Fruit fly (Drosophila melanogaster): ENCODE data around the gene Gr93c.

DNA sequence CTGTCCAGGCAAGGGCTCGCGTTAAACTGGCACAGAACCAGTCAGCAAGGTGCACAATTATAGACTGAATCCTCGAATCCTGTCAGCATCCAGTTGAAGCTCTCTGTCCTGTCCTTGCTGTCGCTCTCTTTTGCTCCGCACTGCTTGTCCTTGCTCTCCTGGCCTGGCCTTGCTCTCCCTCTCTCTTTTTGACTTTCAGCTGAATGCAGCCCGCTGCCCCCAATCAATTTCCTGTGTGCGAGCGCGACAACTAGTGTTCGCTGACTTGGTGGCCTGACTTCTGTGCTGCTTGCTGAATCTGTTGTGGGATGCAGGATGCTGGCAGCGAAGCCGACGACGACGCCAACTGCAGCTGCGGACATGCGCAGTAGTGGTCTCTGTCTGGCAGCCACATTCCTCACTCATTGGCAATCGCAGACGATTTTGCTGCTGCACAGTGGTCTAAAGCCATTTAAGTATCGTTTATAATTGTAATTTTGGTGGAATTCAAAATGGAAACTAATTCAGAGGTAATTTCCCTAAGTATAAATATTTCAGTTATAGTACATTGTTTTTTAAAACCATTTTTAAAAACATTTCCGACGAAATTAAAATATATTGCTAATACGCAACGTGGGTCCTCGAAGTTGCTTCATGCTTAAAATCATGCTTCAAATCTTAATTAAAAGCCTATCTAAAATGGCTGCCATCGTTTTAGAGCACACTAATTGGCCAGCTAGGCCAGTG lies 36.3 kb downstream of the Gr93c start:
- no peak for TF ChIP-seq CG7928 (GFP tag; optimal IDR thresholded peaks at IDR 0.05)
- no peak for TF ChIP-seq CG10209 (GFP tag; optimal IDR thresholded peaks at IDR 0.05)
- no peak for TF ChIP-seq CG15269 (tag; optimal IDR thresholded peaks at IDR 0.05)
- no peak for TF ChIP-seq CG8359 (GFP tag; optimal IDR thresholded peaks at IDR 0.05; ENCODE audit: borderline replicate concordance)
- no peak for TF ChIP-seq CG6765 (GFP tag; optimal IDR thresholded peaks at IDR 0.05)
- no peak for TF ChIP-seq CG9876 (GFP tag; optimal IDR thresholded peaks at IDR 0.05)
- no peak for TF ChIP-seq br (optimal IDR thresholded peaks at IDR 0.05)
- no peak for TF ChIP-seq vvl (GFP tag; IDR thresholded peaks at IDR 0.05)
- TF ChIP-seq sqz (GFP tag; optimal IDR thresholded peaks at IDR 0.05) = no peak
- no peak for TF ChIP-seq insv (GFP tag; optimal IDR thresholded peaks at IDR 0.05)
- no peak for TF ChIP-seq CG11695 (GFP tag; IDR thresholded peaks at IDR 0.05)
- no peak for TF ChIP-seq slbo (GFP tag; IDR thresholded peaks at IDR 0.05)
- TF ChIP-seq Hand (GFP tag; optimal IDR thresholded peaks at IDR 0.05) = peak; percentile 31

All from whole organism, embryonic.